Worm (Caenorhabditis elegans) whole organism, midembryonic: ENCODE data around the gene dhs-20.

ENCODE experiments used
- T22C8.4 ChIP-seq: fragments of 200-800 bp; sonication (Bioruptor generic); IDR thresholded peaks from 2 replicates; pipeline ENCODE4 v1.3.6; 2022; ENCODE audit warnings: missing genetic modification characterization, missing compliant biosample characterization
- cog-1 ChIP-seq: sonication (generic microtip); optimal IDR thresholded peaks from 2 replicates; lab custom pipeline; 2016; ENCODE audit warnings: missing genetic modification characterization, missing compliant biosample characterization
- flt-1 ChIP-seq: fragments of 200-800 bp; sonication (Bioruptor generic); IDR thresholded peaks from 2 replicates; pipeline ENCODE4 v1.3.6; 2022; ENCODE audit warnings: missing genetic modification characterization, missing compliant biosample characterization
- klf-2 ChIP-seq: fragments of 200-800 bp; sonication (Bioruptor generic); conservative IDR thresholded peaks from 2 replicates; pipeline ENCODE4 v1.3.6; 2022; ENCODE audit warnings: missing genetic modification reagents, missing genetic modification characterization, missing compliant biosample characterization
- med-1 ChIP-seq: sonication (generic microtip); optimal IDR thresholded peaks from 2 replicates; lab custom pipeline; 2017; ENCODE audit warnings: missing genetic modification characterization, mild to moderate bottlenecking, missing compliant biosample characterization, antibody characterized with exemption, missing genetic modification reagents; ENCODE audit not compliant: insufficient read depth
- ref-1 ChIP-seq: fragments of 200-800 bp; sonication (Bioruptor generic); conservative IDR thresholded peaks from 2 replicates; pipeline ENCODE4 v1.3.6; 2022; ENCODE audit warnings: missing genetic modification reagents, missing genetic modification characterization, missing compliant biosample characterization
- tab-1 ChIP-seq: fragments of 200-800 bp; sonication (Bioruptor generic); IDR thresholded peaks from 2 replicates; pipeline ENCODE4 v1.3.6; 2022; ENCODE audit warnings: missing genetic modification characterization, missing compliant biosample characterization
- ztf-23 ChIP-seq: fragments of 200-800 bp; sonication (Bioruptor generic); IDR thresholded peaks from 2 replicates; pipeline ENCODE4 v1.3.6; 2022; ENCODE audit warnings: missing genetic modification reagents, missing genetic modification characterization, missing compliant biosample characterization
- ztf-29 ChIP-seq: fragments of 200-800 bp; sonication (Bioruptor generic); IDR thresholded peaks from 2 replicates; pipeline ENCODE4 v1.3.6; 2022; ENCODE audit warnings: missing genetic modification reagents, missing genetic modification characterization, missing compliant biosample characterization

dhs-20 gene

ce11 chrV:11593427-11593826, 10.9 kb downstream of the dhs-20 start, which contains the start of gene srx-80:
Gene srx-80 (plus strand): TSS chrV:11593727.
- TF ChIP-seq ref-1 (GFP tag; lab: Robert Waterston, UW) = no peak
- TF ChIP-seq tab-1 = no peak
- TF ChIP-seq klf-2 = no peak
- TF ChIP-seq T22C8.4 (GFP tag; lab: Robert Waterston, UW) = no peak
- TF ChIP-seq ztf-29 (GFP tag; lab: Robert Waterston, UW) = no peak
- TF ChIP-seq ztf-23 (GFP tag; lab: Robert Waterston, UW) = no peak
- TF ChIP-seq med-1 (GFP tag; lab: Kevin White, UChicago) = no peak
- no peak for TF ChIP-seq flt-1 (GFP tag; lab: Robert Waterston, UW)
- TF ChIP-seq cog-1 = no peak

- TF ChIP-seq tab-1 = no peak
- TF ChIP-seq ztf-23 (GFP tag; lab: Robert Waterston, UW) = no peak
- TF ChIP-seq flt-1 (GFP tag; lab: Robert Waterston, UW) = no peak
- TF ChIP-seq ref-1 (GFP tag; lab: Robert Waterston, UW) = no peak
- TF ChIP-seq ztf-29 (GFP tag; lab: Robert Waterston, UW) = no peak
- no peak for TF ChIP-seq cog-1
- no peak for TF ChIP-seq med-1 (GFP tag; lab: Kevin White, UChicago)
- no peak for TF ChIP-seq klf-2
- no peak for TF ChIP-seq T22C8.4 (GFP tag; lab: Robert Waterston, UW)
Observed at ce11 chrV:11589433-11589832, 14.9 kb downstream of the dhs-20 start, which contains the start of gene srx-82. Gene srx-82 (plus strand): TSS chrV:11589733.

- TF ChIP-seq ref-1 (GFP tag; lab: Robert Waterston, UW) (no peak), cog-1 (no peak), tab-1 (no peak), ztf-29 (GFP tag; lab: Robert Waterston, UW) (no peak), T22C8.4 (GFP tag; lab: Robert Waterston, UW) (no peak), ztf-23 (GFP tag; lab: Robert Waterston, UW) (no peak), klf-2 (no peak), flt-1 (GFP tag; lab: Robert Waterston, UW) (no peak), med-1 (GFP tag; lab: Kevin White, UChicago) (no peak)
Observed at ce11 chrV:11585122-11585521, 19.2 kb downstream of the dhs-20 start.

ce11 chrV:11583212-11583611, 21.2 kb downstream of the dhs-20 start, which contains the start of gene srx-88:
Gene srx-88 (plus strand): TSS chrV:11583512.
- TF ChIP-seq med-1 (GFP tag; lab: Kevin White, UChicago) (no peak), ztf-23 (GFP tag; lab: Robert Waterston, UW) (no peak)

- TF ChIP-seq ref-1 (GFP tag; lab: Robert Waterston, UW) = no peak
- TF ChIP-seq tab-1 = no peak
- TF ChIP-seq cog-1 = no peak
- no peak for TF ChIP-seq flt-1 (GFP tag; lab: Robert Waterston, UW)
- TF ChIP-seq med-1 (GFP tag; lab: Kevin White, UChicago) = no peak
- no peak for TF ChIP-seq T22C8.4 (GFP tag; lab: Robert Waterston, UW)
- no peak for TF ChIP-seq klf-2
- no peak for TF ChIP-seq ztf-29 (GFP tag; lab: Robert Waterston, UW)
- no peak for TF ChIP-seq ztf-23 (GFP tag; lab: Robert Waterston, UW)
Observed at ce11 chrV:11580826-11581225, 23.5 kb downstream of the dhs-20 start, which contains the start of gene srx-90. Gene srx-90 (plus strand): TSS chrV:11581126.

- TF ChIP-seq ztf-23 (GFP tag; lab: Robert Waterston, UW) (no peak), klf-2 (no peak), cog-1 (no peak), med-1 (GFP tag; lab: Kevin White, UChicago) (no peak), tab-1 (no peak), flt-1 (GFP tag; lab: Robert Waterston, UW) (no peak), ztf-29 (GFP tag; lab: Robert Waterston, UW) (no peak), ref-1 (GFP tag; lab: Robert Waterston, UW) (no peak), T22C8.4 (GFP tag; lab: Robert Waterston, UW) (no peak)
Observed at ce11 chrV:11574563-11574962, 29.8 kb downstream of the dhs-20 start.

ce11 chrV:11572803-11573490, 31.4 kb downstream of the dhs-20 start, which contains the start of the genes H12C20.7 and nhr-68:
Gene H12C20.7 (minus strand): TSS chrV:11572990.
Gene nhr-68 (plus strand): TSS chrV:11573440.
- TF ChIP-seq med-1 (GFP tag; lab: Kevin White, UChicago) = no peak
- TF ChIP-seq flt-1 (GFP tag; lab: Robert Waterston, UW) = no peak
- no peak for TF ChIP-seq ztf-29 (GFP tag; lab: Robert Waterston, UW)
- no peak for TF ChIP-seq cog-1
- no peak for TF ChIP-seq ztf-23 (GFP tag; lab: Robert Waterston, UW)
- no peak for TF ChIP-seq ref-1 (GFP tag; lab: Robert Waterston, UW)
- no peak for TF ChIP-seq klf-2
- TF ChIP-seq tab-1 = no peak
- TF ChIP-seq T22C8.4 (GFP tag; lab: Robert Waterston, UW) = no peak

ce11 chrV:11570169-11570651, 34.2 kb downstream of the dhs-20 start, which contains the start of the genes nhr-101 and pms-2:
Gene nhr-101 (plus strand): TSS chrV:11570476.
Gene pms-2 (minus strand): TSS chrV:11570601.
- TF ChIP-seq T22C8.4 (GFP tag; lab: Robert Waterston, UW) (no peak), med-1 (GFP tag; lab: Kevin White, UChicago) (no peak), flt-1 (GFP tag; lab: Robert Waterston, UW) (no peak), ref-1 (GFP tag; lab: Robert Waterston, UW) (no peak), ztf-29 (GFP tag; lab: Robert Waterston, UW) (no peak), cog-1 (no peak), ztf-23 (GFP tag; lab: Robert Waterston, UW) (no peak)

ce11 chrV:11564573-11564972, 39.8 kb downstream of the dhs-20 start, which contains the start of gene srx-87:
Gene srx-87 (plus strand): TSS chrV:11564873.
- no peak for TF ChIP-seq cog-1
- no peak for TF ChIP-seq klf-2
- no peak for TF ChIP-seq flt-1 (GFP tag; lab: Robert Waterston, UW)
- TF ChIP-seq ztf-29 (GFP tag; lab: Robert Waterston, UW) = no peak
- TF ChIP-seq med-1 (GFP tag; lab: Kevin White, UChicago) = no peak
- TF ChIP-seq T22C8.4 (GFP tag; lab: Robert Waterston, UW) = no peak
- TF ChIP-seq ref-1 (GFP tag; lab: Robert Waterston, UW) = no peak
- TF ChIP-seq ztf-23 (GFP tag; lab: Robert Waterston, UW) = no peak
- no peak for TF ChIP-seq tab-1
